Fruit fly (Drosophila melanogaster) whole organism, adult: ENCODE measurements around the gene CG14421.

Source experiments
- CG14711 ChIP-seq: fragments of 200-800 bp; sonication (Bioruptor generic); optimal IDR thresholded peaks from 2 replicates; lab custom pipeline; 2018; ENCODE audit warnings: missing biosample characterization, mild to moderate bottlenecking, missing genetic modification characterization, moderate library complexity
- CG1620 ChIP-seq: fragments of 200-800 bp; sonication (Bioruptor generic); optimal IDR thresholded peaks from 2 replicates; lab custom pipeline; 2016; ENCODE audit warnings: missing biosample characterization, missing genetic modification characterization
- CG33017 ChIP-seq: fragments of 200-800 bp; sonication (Bioruptor generic); optimal IDR thresholded peaks from 2 replicates; lab custom pipeline; 2018; ENCODE audit warnings: missing biosample characterization, mild to moderate bottlenecking, missing genetic modification characterization, moderate library complexity
- CG7101 ChIP-seq: fragments of 200-800 bp; sonication (Bioruptor generic); optimal IDR thresholded peaks from 2 replicates; lab custom pipeline; 2018; ENCODE audit warnings: missing biosample characterization, mild to moderate bottlenecking, missing genetic modification characterization, moderate library complexity
- Clk ChIP-seq: fragments of 200-800 bp; sonication (Bioruptor generic); optimal IDR thresholded peaks from 2 replicates; lab custom pipeline; 2017; ENCODE audit warnings: missing biosample characterization, missing genetic modification characterization
- Hr96 ChIP-seq: fragments of 200-800 bp; sonication (Bioruptor generic); optimal IDR thresholded peaks from 2 replicates; lab custom pipeline; 2016; ENCODE audit warnings: missing biosample characterization, missing genetic modification characterization
- Mnt ChIP-seq: fragments of 200-800 bp; sonication (Bioruptor generic); optimal IDR thresholded peaks from 2 replicates; lab custom pipeline; 2016; ENCODE audit warnings: missing biosample characterization, mild to moderate bottlenecking, missing genetic modification characterization
- bab1 ChIP-seq: fragments of 200-800 bp; sonication (Bioruptor generic); optimal IDR thresholded peaks from 3 replicates; lab custom pipeline; 2019; ENCODE audit warnings: missing biosample characterization, mild to moderate bottlenecking, missing genetic modification characterization, moderate library complexity
- cnc ChIP-seq, 2 experiments: fragments of >200 bp; optimal IDR thresholded peaks; 2 replicates each; lab custom pipeline; 2017
- ovo ChIP-seq: fragments of 200-800 bp; sonication (Bioruptor generic); optimal IDR thresholded peaks from 2 replicates; lab custom pipeline; 2016; ENCODE audit warnings: missing biosample characterization, missing genetic modification characterization
- tj ChIP-seq: fragments of 200-800 bp; sonication (Bioruptor generic); optimal IDR thresholded peaks from 3 replicates; lab custom pipeline; 2017; ENCODE audit warnings: missing biosample characterization, mild to moderate bottlenecking, missing genetic modification characterization, moderate library complexity
- toe ChIP-seq: fragments of 200-800 bp; sonication (Bioruptor generic); optimal IDR thresholded peaks from 2 replicates; lab custom pipeline; 2016; ENCODE audit warnings: missing biosample characterization, missing genetic modification characterization

DNA sequence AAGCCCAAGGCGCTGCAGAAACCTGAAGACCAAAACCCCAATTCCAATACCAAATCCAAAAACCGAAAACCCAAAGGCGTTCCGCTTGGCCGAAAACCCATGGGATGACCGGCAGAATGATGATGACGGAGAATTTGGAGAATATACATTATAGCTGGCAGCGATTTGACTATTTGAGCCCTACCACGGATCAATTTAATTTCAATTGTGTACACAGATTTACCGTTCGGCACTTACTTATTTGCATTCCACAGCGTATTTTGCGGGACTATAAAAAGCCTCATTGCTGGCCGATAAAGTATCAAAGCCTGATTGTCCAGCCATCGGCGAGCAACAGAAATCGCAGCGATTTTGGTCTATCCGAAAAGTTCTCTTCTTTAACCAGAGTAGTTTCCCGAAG, 3.9 kb downstream of the CG14421 start, which contains the start of gene CG14423:
- TF ChIP-seq ovo (GFP tag; lab: Kevin White, UChicago) (no peak), toe (no peak), CG1620 (no peak), CG33017 (tag; lab: Kevin White, UChicago) (no peak), Hr96 (GFP tag; lab: Kevin White, UChicago) (no peak), Mnt (GFP tag; lab: Kevin White, UChicago) (no peak), tj (GFP tag; lab: Kevin White, UChicago) (no peak), Clk (GFP tag; lab: Kevin White, UChicago) (no peak), CG7101 (tag; lab: Kevin White, UChicago) (no peak), cnc (optimal IDR thresholded peaks at IDR 0.05; lab: Kevin White, UChicago) (no peak), CG14711 (tag; lab: Kevin White, UChicago) (no peak), bab1 (GFP tag; lab: Kevin White, UChicago) (no peak)
